Fruit fly (Drosophila melanogaster): ENCODE data around the gene svp.

DNA sequence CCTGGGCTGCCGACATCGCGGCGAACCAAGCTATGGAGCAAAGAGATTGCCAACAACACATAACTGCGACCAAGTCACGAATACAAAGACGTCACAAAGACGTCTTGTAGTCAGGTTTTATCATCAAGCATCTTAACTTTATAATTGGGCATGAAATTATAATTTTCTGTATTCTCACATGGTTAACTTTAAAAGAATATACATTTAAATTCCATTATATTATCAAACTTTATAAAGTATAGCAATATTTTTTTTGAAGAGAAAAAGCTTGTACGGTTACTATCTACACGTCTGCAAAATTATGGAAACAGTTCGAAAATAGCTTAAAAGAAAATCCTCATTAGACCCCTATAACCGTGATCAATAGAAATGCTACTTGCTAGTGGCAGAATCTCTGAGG lies 93.5 kb downstream of the svp start, which contains the start of gene CG10041:
- TF ChIP-seq GATAd (GFP tag; optimal IDR thresholded peaks at IDR 0.05), result no peak
- no peak for TF ChIP-seq ey (GFP tag; optimal IDR thresholded peaks at IDR 0.05)
- no peak for TF ChIP-seq h (GFP tag; optimal IDR thresholded peaks at IDR 0.05)
- TF ChIP-seq foxo (GFP tag; optimal IDR thresholded peaks at IDR 0.05), result no peak
- no peak for TF ChIP-seq dl (GFP tag; optimal IDR thresholded peaks at IDR 0.05; ENCODE audit: insufficient read depth in 1 of 2, partially characterized antibody in 2 of 2)
